Fruit fly (Drosophila melanogaster) S2 (cell line): ENCODE measurements around the gene mus312.

Source experiments
- CG8478 ChIP-seq: fragments of >200 bp; optimal IDR thresholded peaks from 2 replicates; lab custom pipeline; 2018
- CTCF ChIP-seq, 2 experiments: fragments of >200 bp; optimal IDR thresholded peaks; 2 replicates each; lab custom pipeline; 2018

- TF ChIP-seq CTCF (optimal IDR thresholded peaks at IDR 0.05; lab: Kevin White, UChicago) (no peak), CG8478 (lab: Kevin White, UChicago) (no peak)
These were observed 41.4 kb downstream of the mus312 start for dm6 chr3L:7370231-7370882.
